Worm (Caenorhabditis elegans): ENCODE measurements around the gene C12D5.5.

ce11 chrV:7683907-7684655 is 16.0 kb downstream of the C12D5.5 start, which contains the start of gene sre-11:
- TF ChIP-seq mab-5 (tag; optimal IDR thresholded peaks at IDR 0.05) (no peak), nhr-129 (tag; optimal IDR thresholded peaks at IDR 0.05) (no peak), ceh-82 (tag; optimal IDR thresholded peaks at IDR 0.05) (no peak), unc-62 (GFP tag; optimal IDR thresholded peaks at IDR 0.05) (no peak), sma-3 (GFP tag; optimal IDR thresholded peaks at IDR 0.05) (no peak), elt-3 (tag; optimal IDR thresholded peaks at IDR 0.05) (no peak), skn-1 (tag; optimal IDR thresholded peaks at IDR 0.05) (no peak), nhr-23 (tag; optimal IDR thresholded peaks at IDR 0.05) (no peak), ztf-4 (tag; optimal IDR thresholded peaks at IDR 0.05) (no peak), nhr-10 (tag; optimal IDR thresholded peaks at IDR 0.05) (no peak), ztf-11 (tag; optimal IDR thresholded peaks at IDR 0.05) (no peak), nhr-6 (tag; optimal IDR thresholded peaks at IDR 0.05) (no peak), ztf-1 (GFP tag; conservative IDR thresholded peaks at IDR 0.05) (no peak), unc-39 (tag; optimal IDR thresholded peaks at IDR 0.05) (no peak)

Data from whole organism, L2 larva.